Worm (Caenorhabditis elegans): ENCODE results near the gene Y50D7A.1.

Gene Y50D7A.1

ce11 chrIII:358106-358505, 65.7 kb downstream of the Y50D7A.1 start:
- no peak for TF ChIP-seq pqm-1 (tag; optimal IDR thresholded peaks at IDR 0.05)
- TF ChIP-seq jun-1 (tag; optimal IDR thresholded peaks at IDR 0.05), result no peak
- no peak for TF ChIP-seq nhr-43 (tag; optimal IDR thresholded peaks at IDR 0.05; ENCODE audit: poor library complexity, severe bottlenecking)
- TF ChIP-seq nhr-25 (tag; optimal IDR thresholded peaks at IDR 0.05), result no peak
- TF ChIP-seq sea-2 (GFP tag; optimal IDR thresholded peaks at IDR 0.05), result no peak
- TF ChIP-seq ZK546.5 (tag; optimal IDR thresholded peaks at IDR 0.05), result no peak
- TF ChIP-seq R02D3.7 (tag; optimal IDR thresholded peaks at IDR 0.05), result no peak

ce11 chrIII:360315-360714, 67.9 kb downstream of the Y50D7A.1 start:
- TF ChIP-seq skn-1 (tag; optimal IDR thresholded peaks at IDR 0.05) (no peak), lin-39 (tag; optimal IDR thresholded peaks at IDR 0.05) (peak; percentile 62), nfya-1 (tag; optimal IDR thresholded peaks at IDR 0.05; ENCODE audit: insufficient read depth) (peak; percentile 34), snpc-4 (tag; optimal IDR thresholded peaks at IDR 0.05) (no peak)
